Worm (Caenorhabditis elegans) whole organism, mixed stage, embryonic: ENCODE measurements around the gene Y38H6C.24.

Source experiments
- M03D4.4 ChIP-seq: sonication (generic microtip); optimal IDR thresholded peaks from 2 replicates; lab custom pipeline; 2017; ENCODE audit warnings: mild to moderate bottlenecking, missing genetic modification characterization, missing compliant biosample characterization
- blmp-1 ChIP-seq: fragments of 150-350 bp; optimal IDR thresholded peaks from 2 replicates; lab custom pipeline; 2014; ENCODE audit warnings: missing biosample characterization, missing genetic modification characterization
- ceh-39 ChIP-seq: fragments of 150-350 bp; optimal IDR thresholded peaks from 2 replicates; lab custom pipeline; 2014; ENCODE audit warnings: missing biosample characterization, missing genetic modification characterization
- lin-13 ChIP-seq: fragments of 150-350 bp; optimal IDR thresholded peaks from 2 replicates; lab custom pipeline; 2014; ENCODE audit warnings: missing biosample characterization, missing genetic modification characterization
- lsy-2 ChIP-seq: fragments of 150-350 bp; optimal IDR thresholded peaks from 2 replicates; lab custom pipeline; 2014; ENCODE audit warnings: missing biosample characterization, missing genetic modification characterization
- nhr-12 ChIP-seq: fragments of 150-350 bp; optimal IDR thresholded peaks from 2 replicates; lab custom pipeline; 2014; ENCODE audit warnings: missing biosample characterization, missing genetic modification characterization
- pha-4 ChIP-seq: fragments of 150-350 bp; optimal IDR thresholded peaks from 2 replicates; lab custom pipeline; 2018; ENCODE audit warnings: missing biosample characterization, missing genetic modification reagents, missing genetic modification characterization
- unc-39 ChIP-seq: fragments of 150-350 bp; optimal IDR thresholded peaks from 2 replicates; lab custom pipeline; 2014; ENCODE audit warnings: missing biosample characterization, missing genetic modification characterization
- ztf-11 ChIP-seq: fragments of 150-350 bp; optimal IDR thresholded peaks from 2 replicates; lab custom pipeline; 2014; ENCODE audit warnings: missing biosample characterization, missing genetic modification characterization

DNA sequence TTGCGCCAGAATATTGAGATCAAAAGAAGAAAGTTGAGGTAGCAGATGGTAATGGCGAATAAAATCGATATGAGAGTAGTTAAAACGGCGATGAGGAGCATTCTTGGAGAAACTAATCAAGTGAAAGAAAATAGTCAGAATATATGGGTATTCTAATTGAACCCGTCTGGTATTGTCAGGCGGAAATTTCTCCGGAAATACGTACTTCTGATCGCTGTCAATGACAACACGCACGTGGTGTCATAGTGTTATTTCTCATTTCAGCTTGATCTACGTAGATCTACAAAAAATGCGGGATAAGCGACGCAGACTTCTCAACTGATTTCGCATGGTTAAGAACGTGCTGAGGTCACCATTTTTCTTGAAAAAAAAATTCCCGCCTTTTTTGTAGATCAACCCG, 33.9 kb upstream of the Y38H6C.24 start, which contains the start of gene srbc-79:
- TF ChIP-seq lin-13, result no peak
- TF ChIP-seq ztf-11 (tag; lab: Kevin White, UChicago), result no peak
- no peak for TF ChIP-seq lsy-2 (tag; lab: Kevin White, UChicago)
- TF ChIP-seq blmp-1 (tag; lab: Kevin White, UChicago), result no peak
- TF ChIP-seq unc-39 (tag; lab: Kevin White, UChicago), result no peak
- no peak for TF ChIP-seq ceh-39
- no peak for TF ChIP-seq nhr-12 (tag; lab: Kevin White, UChicago)
- no peak for TF ChIP-seq M03D4.4 (tag; lab: Kevin White, UChicago)
- no peak for TF ChIP-seq pha-4 (tag; lab: Kevin White, UChicago)
